Fruit fly (Drosophila melanogaster) whole organism, embryonic: ENCODE results near the gene SclA.
A peak's percentile ranks its signal among the peaks of the same experiment; 100 is the strongest.

Source experiments
- Abd-B ChIP-seq: fragments of 200-800 bp; sonication (Bioruptor generic); optimal IDR thresholded peaks from 2 replicates; lab custom pipeline; 2018; ENCODE audit warnings: missing biosample characterization, mild to moderate bottlenecking, missing genetic modification characterization, moderate library complexity
- Awh ChIP-seq: fragments of 200-800 bp; sonication (Bioruptor generic); IDR thresholded peaks from 2 replicates; pipeline ENCODE4, ENCODE4 v1.3.6; 2022; ENCODE audit warnings: missing biosample characterization, missing genetic modification characterization
- CG12236 ChIP-seq: fragments of 200-800 bp; sonication (Bioruptor generic); optimal IDR thresholded peaks from 2 replicates; lab custom pipeline; 2016; ENCODE audit warnings: missing biosample characterization, missing genetic modification characterization
- CG12299 ChIP-seq: fragments of 200-800 bp; sonication (Bioruptor generic); optimal IDR thresholded peaks from 2 replicates; lab custom pipeline; 2018; ENCODE audit warnings: missing biosample characterization, mild to moderate bottlenecking, missing genetic modification characterization
- CG12769 ChIP-seq: fragments of 200-800 bp; sonication (Bioruptor generic); optimal IDR thresholded peaks from 2 replicates; lab custom pipeline; 2019; ENCODE audit warnings: missing biosample characterization, mild to moderate bottlenecking, missing genetic modification characterization, moderate library complexity
- CG13287 ChIP-seq: fragments of 200-800 bp; sonication (Bioruptor generic); IDR thresholded peaks from 2 replicates; pipeline ENCODE4 v1.3.6; 2022; ENCODE audit warnings: missing biosample characterization, missing genetic modification characterization; ENCODE audit not compliant: partially characterized antibody
- CG17328 ChIP-seq: fragments of 200-800 bp; sonication (Bioruptor generic); IDR thresholded peaks from 2 replicates; pipeline ENCODE4 v1.3.6; 2022; ENCODE audit warnings: missing biosample characterization, missing genetic modification characterization
- CG2889 ChIP-seq: fragments of 200-800 bp; sonication (Bioruptor generic); IDR thresholded peaks from 3 replicates; pipeline ENCODE4 v1.3.6; 2022; ENCODE audit warnings: missing biosample characterization, missing genetic modification characterization
- CG3281 ChIP-seq: fragments of 200-800 bp; sonication (Bioruptor generic); optimal IDR thresholded peaks from 3 replicates; lab custom pipeline; 2017; ENCODE audit warnings: missing biosample characterization, mild to moderate bottlenecking, missing genetic modification characterization
- CG34224 ChIP-seq: fragments of 200-800 bp; sonication (Bioruptor generic); IDR thresholded peaks from 3 replicates; pipeline ENCODE4 v1.3.6; 2022; ENCODE audit warnings: missing biosample characterization, missing genetic modification characterization; ENCODE audit not compliant: partially characterized antibody
- CG43689 ChIP-seq: fragments of 200-800 bp; sonication (Bioruptor generic); IDR thresholded peaks from 2 replicates; pipeline ENCODE4 v1.3.6; 2022; ENCODE audit warnings: missing biosample characterization, missing genetic modification characterization
- CG4730 ChIP-seq: fragments of 200-800 bp; sonication (Bioruptor generic); IDR thresholded peaks from 2 replicates; pipeline ENCODE4 v1.3.6; 2022; ENCODE audit warnings: missing biosample characterization, missing genetic modification characterization
- CG5245 ChIP-seq: fragments of 200-800 bp; sonication (Bioruptor generic); optimal IDR thresholded peaks from 3 replicates; lab custom pipeline; 2016; ENCODE audit warnings: missing biosample characterization, missing genetic modification characterization
- CG6683 ChIP-seq: fragments of 200-800 bp; sonication (Bioruptor generic); optimal IDR thresholded peaks from 2 replicates; lab custom pipeline; 2017; ENCODE audit warnings: missing biosample characterization, mild to moderate bottlenecking, missing genetic modification characterization, missing genetic modification reagents
- CG6765 ChIP-seq: fragments of 200-800 bp; sonication (Bioruptor generic); optimal IDR thresholded peaks from 3 replicates; lab custom pipeline; 2017; ENCODE audit warnings: missing biosample characterization, mild to moderate bottlenecking, missing genetic modification characterization
- CG6813 ChIP-seq: fragments of 200-800 bp; sonication (Bioruptor generic); optimal IDR thresholded peaks from 2 replicates; lab custom pipeline; 2017; ENCODE audit warnings: missing biosample characterization, missing genetic modification characterization, mild to moderate bottlenecking, moderate library complexity, missing genetic modification reagents
- CG7745 ChIP-seq: fragments of 200-800 bp; sonication (Bioruptor generic); optimal IDR thresholded peaks from 2 replicates; lab custom pipeline; 2018; ENCODE audit warnings: missing biosample characterization, mild to moderate bottlenecking, missing genetic modification characterization, moderate library complexity
- CG9932 ChIP-seq: fragments of 200-800 bp; sonication (Bioruptor generic); IDR thresholded peaks from 2 replicates; pipeline ENCODE4 v1.3.6; 2022; ENCODE audit warnings: missing biosample characterization, missing genetic modification characterization
- D ChIP-seq, 2 experiments: fragments of 200-800 bp in 1 of 2; fragments of >200 bp in 1 of 2; sonication (Bioruptor generic) in 1 of 2; optimal IDR thresholded peaks; 2 replicates in 1 of 2; 3 replicates in 1 of 2; lab custom pipeline; 2017; ENCODE audit warnings: mild to moderate bottlenecking in 1 of 2, missing biosample characterization in 1 of 2, missing genetic modification characterization in 1 of 2, missing genetic modification reagents in 1 of 2
- Dfd ChIP-seq, 2 experiments: fragments of >200 bp; optimal IDR thresholded peaks; 2 replicates each; lab custom pipeline; 2017; ENCODE audit warnings: missing biosample characterization in 2 of 2, missing genetic modification characterization in 2 of 2
- Drgx ChIP-seq: fragments of 200-800 bp; sonication (Bioruptor generic); IDR thresholded peaks from 2 replicates; pipeline ENCODE4 v1.3.6; 2022; ENCODE audit warnings: missing biosample characterization, missing genetic modification characterization
- HLHmδ ChIP-seq: fragments of 200-800 bp; sonication (Bioruptor generic); optimal IDR thresholded peaks from 2 replicates; lab custom pipeline; 2018; ENCODE audit warnings: missing biosample characterization, mild to moderate bottlenecking, missing genetic modification characterization, moderate library complexity
- Hand ChIP-seq: fragments of 200-800 bp; sonication (Bioruptor generic); optimal IDR thresholded peaks from 2 replicates; lab custom pipeline; 2017; ENCODE audit warnings: mild to moderate bottlenecking, missing biosample characterization, missing genetic modification reagents, missing genetic modification characterization
- HmgD ChIP-seq: fragments of 200-800 bp; sonication (Bioruptor generic); optimal IDR thresholded peaks from 3 replicates; lab custom pipeline; 2016; ENCODE audit warnings: missing biosample characterization, missing genetic modification characterization
- NC2α ChIP-seq: fragments of 200-800 bp; sonication (Bioruptor generic); optimal IDR thresholded peaks from 2 replicates; lab custom pipeline; 2016; ENCODE audit warnings: missing biosample characterization, missing genetic modification characterization
- NK7.1 ChIP-seq: fragments of 200-800 bp; sonication (Bioruptor generic); optimal IDR thresholded peaks from 3 replicates; lab custom pipeline; 2016; ENCODE audit warnings: missing biosample characterization, missing genetic modification characterization
- Nf-YB ChIP-seq: fragments of 200-800 bp; sonication (Bioruptor generic); optimal IDR thresholded peaks from 3 replicates; lab custom pipeline; 2019; ENCODE audit warnings: missing biosample characterization, mild to moderate bottlenecking, missing genetic modification characterization, moderate library complexity
- Ravus ChIP-seq: fragments of 200-800 bp; sonication (Bioruptor generic); IDR thresholded peaks from 2 replicates; pipeline ENCODE4 v1.3.6; 2022; ENCODE audit warnings: missing biosample characterization, missing genetic modification characterization
- Sox100B ChIP-seq: fragments of 200-800 bp; sonication (Bioruptor generic); optimal IDR thresholded peaks from 3 replicates; lab custom pipeline; 2018; ENCODE audit warnings: missing biosample characterization, mild to moderate bottlenecking, missing genetic modification characterization
- Ssrp ChIP-seq: fragments of 200-800 bp; sonication (Bioruptor generic); optimal IDR thresholded peaks from 2 replicates; lab custom pipeline; 2018; ENCODE audit warnings: missing biosample characterization, mild to moderate bottlenecking, missing genetic modification characterization, moderate library complexity
- Vsx1 ChIP-seq: fragments of 200-800 bp; sonication (Bioruptor generic); optimal IDR thresholded peaks from 2 replicates; lab custom pipeline; 2017; ENCODE audit warnings: missing biosample characterization, mild to moderate bottlenecking, missing genetic modification characterization, missing genetic modification reagents
- ap ChIP-seq: fragments of 200-800 bp; sonication (Bioruptor generic); IDR thresholded peaks from 2 replicates; pipeline ENCODE4 v1.3.6; 2022; ENCODE audit warnings: missing biosample characterization, missing genetic modification characterization
- bsh ChIP-seq, 2 experiments: fragments of 200-800 bp; sonication (Bioruptor generic); optimal IDR thresholded peaks; 2 replicates each; lab custom pipeline; 2017 to 2018; ENCODE audit warnings: mild to moderate bottlenecking in 2 of 2, missing biosample characterization in 2 of 2, missing genetic modification characterization in 2 of 2, moderate library complexity in 1 of 2
- cg ChIP-seq: fragments of 200-800 bp; sonication (Bioruptor generic); optimal IDR thresholded peaks from 3 replicates; lab custom pipeline; 2019; ENCODE audit warnings: missing biosample characterization, mild to moderate bottlenecking, missing genetic modification characterization, moderate library complexity
- disco-r ChIP-seq: fragments of 200-800 bp; sonication (Bioruptor generic); optimal IDR thresholded peaks from 2 replicates; lab custom pipeline; 2016; ENCODE audit warnings: missing biosample characterization, missing genetic modification characterization
- emc ChIP-seq: fragments of 200-800 bp; sonication (Bioruptor generic); optimal IDR thresholded peaks from 2 replicates; lab custom pipeline; 2016; ENCODE audit warnings: missing biosample characterization, missing genetic modification characterization
- eyg ChIP-seq: fragments of 200-800 bp; sonication (Bioruptor generic); optimal IDR thresholded peaks from 3 replicates; lab custom pipeline; 2016; ENCODE audit warnings: missing biosample characterization, missing genetic modification characterization
- ftz-f1 ChIP-seq: fragments of 200-800 bp; sonication (Bioruptor generic); optimal IDR thresholded peaks from 2 replicates; lab custom pipeline; 2016; ENCODE audit warnings: missing biosample characterization, missing genetic modification characterization
- gsb-n ChIP-seq: fragments of 200-800 bp; sonication (Bioruptor generic); optimal IDR thresholded peaks from 3 replicates; lab custom pipeline; 2018; ENCODE audit warnings: missing biosample characterization, mild to moderate bottlenecking, missing genetic modification characterization
- lilli ChIP-seq: fragments of 200-800 bp; sonication (Bioruptor generic); optimal IDR thresholded peaks from 3 replicates; lab custom pipeline; 2016; ENCODE audit warnings: missing biosample characterization, missing genetic modification characterization
- oc ChIP-seq: fragments of 200-800 bp; sonication (Bioruptor generic); optimal IDR thresholded peaks from 2 replicates; lab custom pipeline; 2018; ENCODE audit warnings: missing biosample characterization, mild to moderate bottlenecking, missing genetic modification characterization, moderate library complexity
- ranshi ChIP-seq: fragments of 200-800 bp; sonication (Bioruptor generic); IDR thresholded peaks from 2 replicates; pipeline ENCODE4 v1.3.6; 2022; ENCODE audit warnings: missing biosample characterization, missing genetic modification characterization
- rib ChIP-seq: fragments of 200-800 bp; sonication (Bioruptor generic); IDR thresholded peaks from 2 replicates; pipeline ENCODE4 v1.3.6; 2022; ENCODE audit warnings: missing biosample characterization, missing genetic modification characterization
- sens ChIP-seq: fragments of 200-800 bp; sonication (Bioruptor generic); peaks from one replicate; lab custom pipeline; 2016; ENCODE audit warnings: missing biosample characterization, missing genetic modification characterization
- sim ChIP-seq: fragments of 200-800 bp; sonication (Bioruptor generic); IDR thresholded peaks from 2 replicates; pipeline ENCODE4 v1.3.6; 2022; ENCODE audit warnings: missing biosample characterization, missing genetic modification characterization
- so ChIP-seq: fragments of 200-800 bp; sonication (Bioruptor generic); IDR thresholded peaks from 3 replicates; pipeline ENCODE4 v1.3.6; 2022; ENCODE audit warnings: missing biosample characterization, missing genetic modification characterization
- sr ChIP-seq: fragments of 200-800 bp; sonication (Bioruptor generic); IDR thresholded peaks from 3 replicates; pipeline ENCODE4 v1.3.6; 2022; ENCODE audit warnings: missing biosample characterization, missing genetic modification characterization
- tio ChIP-seq: fragments of 200-800 bp; sonication (Bioruptor generic); optimal IDR thresholded peaks from 2 replicates; lab custom pipeline; 2017; ENCODE audit warnings: missing biosample characterization, missing genetic modification characterization, inconsistent platforms
- toy ChIP-seq: fragments of 200-800 bp; sonication (Bioruptor generic); IDR thresholded peaks from 2 replicates; pipeline ENCODE4 v1.3.6; 2022; ENCODE audit warnings: missing biosample characterization, missing genetic modification characterization
- ttk ChIP-seq: fragments of 200-800 bp; sonication (Bioruptor generic); IDR thresholded peaks from 2 replicates; pipeline ENCODE4 v2.1.2; 2022; ENCODE audit warnings: missing biosample characterization, missing genetic modification characterization
- unc-4 ChIP-seq: fragments of 200-800 bp; sonication (Bioruptor generic); IDR thresholded peaks from 2 replicates; pipeline ENCODE4 v1.3.6; 2022; ENCODE audit warnings: missing biosample characterization, missing genetic modification characterization; ENCODE audit not compliant: partially characterized antibody
- yki ChIP-seq: fragments of >200 bp; optimal IDR thresholded peaks from 3 replicates; lab custom pipeline; 2018

SclA gene

DNA sequence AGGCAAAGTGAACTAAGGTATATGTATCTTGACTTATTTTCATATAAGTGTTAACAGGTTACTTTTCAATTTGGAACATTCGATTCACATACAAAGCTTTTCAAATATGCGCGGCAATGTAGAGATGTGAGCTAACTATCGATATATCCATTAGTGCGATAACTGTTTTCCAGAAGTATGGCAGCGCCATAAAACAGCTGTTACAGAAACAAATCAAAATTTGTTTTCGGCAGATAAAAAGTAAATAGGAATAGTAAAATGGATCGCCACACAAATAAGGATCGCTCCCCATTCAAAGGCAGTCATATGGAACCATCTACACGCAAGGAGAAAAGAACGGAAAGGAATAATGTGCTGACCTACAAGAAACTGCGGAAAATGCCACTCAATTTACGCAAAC, 41.5 kb downstream of the SclA start, which contains the start of the genes CG32832, CG31743 and CG34313 (continued):
- TF ChIP-seq NC2α (GFP tag; lab: Kevin White, UChicago), result no peak
- TF ChIP-seq unc-4 (GFP tag; lab: Robert Waterston, UW), result peak; percentile 82
- no peak for TF ChIP-seq D (optimal IDR thresholded peaks at IDR 0.05; lab: Kevin White, UChicago)
- TF ChIP-seq D (GFP tag; optimal IDR thresholded peaks at IDR 0.05; lab: Kevin White, UChicago), result no peak
- no peak for TF ChIP-seq Sox100B (GFP tag; lab: Kevin White, UChicago)
- no peak for TF ChIP-seq CG12236 (GFP tag; lab: Kevin White, UChicago)
- TF ChIP-seq gsb-n, result no peak
- no peak for TF ChIP-seq oc (tag; lab: Kevin White, UChicago)
- no peak for TF ChIP-seq sim (GFP tag; lab: Robert Waterston, UW)
- TF ChIP-seq Ssrp (tag; lab: Kevin White, UChicago), result no peak
- no peak for TF ChIP-seq CG6813 (GFP tag; lab: Kevin White, UChicago)
- TF ChIP-seq tio (GFP tag; lab: Kevin White, UChicago), result no peak
- TF ChIP-seq Abd-B (GFP tag; lab: Kevin White, UChicago), result no peak
- TF ChIP-seq CG12299 (tag; lab: Kevin White, UChicago), result no peak
- no peak for TF ChIP-seq bsh (GFP tag; optimal IDR thresholded peaks at IDR 0.05; lab: Kevin White, UChicago)
- TF ChIP-seq ftz-f1 (GFP tag; lab: Kevin White, UChicago), result no peak
- TF ChIP-seq ttk (GFP tag; lab: Robert Waterston, UW), result no peak
- no peak for TF ChIP-seq so (GFP tag; lab: Robert Waterston, UW)
- TF ChIP-seq CG6765, result no peak
- no peak for TF ChIP-seq CG6683 (GFP tag; lab: Kevin White, UChicago)
- TF ChIP-seq CG34224 (GFP tag; lab: Robert Waterston, UW), result peak; percentile 79
- TF ChIP-seq NK7.1 (GFP tag; lab: Kevin White, UChicago), result no peak
- no peak for TF ChIP-seq ranshi (GFP tag; lab: Robert Waterston, UW)
- no peak for TF ChIP-seq Ravus (GFP tag; lab: Robert Waterston, UW)
- no peak for TF ChIP-seq CG12769 (tag; lab: Kevin White, UChicago)
- TF ChIP-seq CG17328, result no peak
- no peak for TF ChIP-seq emc (GFP tag; lab: Kevin White, UChicago)
- TF ChIP-seq yki (lab: Kevin White, UChicago), result no peak
- TF ChIP-seq disco-r (GFP tag; lab: Kevin White, UChicago), result no peak
- peak; percentile 90 for TF ChIP-seq CG13287 (GFP tag; lab: Robert Waterston, UW)
- TF ChIP-seq ap, result no peak
- TF ChIP-seq Nf-YB (GFP tag; lab: Kevin White, UChicago), result no peak
- no peak for TF ChIP-seq eyg (GFP tag; lab: Kevin White, UChicago)
- no peak for TF ChIP-seq lilli
- TF ChIP-seq CG5245 (GFP tag; lab: Kevin White, UChicago), result no peak
- TF ChIP-seq sens (GFP tag; lab: Kevin White, UChicago), result peak; percentile 72
- TF ChIP-seq cg (GFP tag; lab: Kevin White, UChicago), result no peak
- no peak for TF ChIP-seq CG9932
- no peak for TF ChIP-seq sr (GFP tag; lab: Robert Waterston, UW)
- TF ChIP-seq HLHmδ (GFP tag; lab: Kevin White, UChicago), result no peak
- TF ChIP-seq Drgx (GFP tag; lab: Robert Waterston, UW), result no peak
- TF ChIP-seq CG3281 (GFP tag; lab: Kevin White, UChicago), result no peak
- no peak for TF ChIP-seq CG43689 (GFP tag; lab: Robert Waterston, UW)
- TF ChIP-seq CG2889, result no peak
- no peak for TF ChIP-seq Awh (GFP tag; lab: Robert Waterston, UW)
- no peak for TF ChIP-seq toy (GFP tag; lab: Robert Waterston, UW)
- no peak for TF ChIP-seq Dfd (GFP tag; optimal IDR thresholded peaks at IDR 0.05; lab: Kevin White, UChicago)
- TF ChIP-seq Hand, result no peak
- TF ChIP-seq HmgD, result no peak
- no peak for TF ChIP-seq CG7745 (tag; lab: Kevin White, UChicago)
- TF ChIP-seq rib (GFP tag; lab: Robert Waterston, UW), result no peak
- no peak for TF ChIP-seq Vsx1 (GFP tag; lab: Kevin White, UChicago)
- TF ChIP-seq CG4730 (GFP tag; lab: Robert Waterston, UW), result no peak
